Fruit fly (Drosophila melanogaster) whole organism, embryonic: Measurements from ENCODE around the gene alphaCOP.

Experiments used
- Bgb ChIP-seq: fragments of 200-800 bp; sonication (Bioruptor generic); IDR thresholded peaks from 2 replicates; pipeline ENCODE4 v1.3.6; 2022; ENCODE audit warnings: missing biosample characterization, missing genetic modification characterization; ENCODE audit not compliant: partially characterized antibody
- CG10209 ChIP-seq: fragments of 200-800 bp; sonication (Bioruptor generic); optimal IDR thresholded peaks from 3 replicates; lab custom pipeline; 2017; ENCODE audit warnings: missing biosample characterization, mild to moderate bottlenecking, missing genetic modification characterization, missing genetic modification reagents
- CG14014 ChIP-seq: fragments of 200-800 bp; sonication (Bioruptor generic); IDR thresholded peaks from 2 replicates; pipeline ENCODE4 v1.3.6; 2022; ENCODE audit warnings: missing biosample characterization, missing genetic modification characterization
- CG15514 ChIP-seq: fragments of 200-800 bp; sonication (Bioruptor generic); optimal IDR thresholded peaks from 3 replicates; lab custom pipeline; 2017; ENCODE audit warnings: missing biosample characterization, missing genetic modification characterization, mild to moderate bottlenecking, moderate library complexity, missing genetic modification reagents
- CG1602 ChIP-seq: fragments of 200-800 bp; sonication (Bioruptor generic); optimal IDR thresholded peaks from 3 replicates; lab custom pipeline; 2016; ENCODE audit warnings: missing biosample characterization, missing genetic modification characterization
- CG17612 ChIP-seq: fragments of 200-800 bp; sonication (Bioruptor generic); IDR thresholded peaks from 2 replicates; pipeline ENCODE4 v1.3.6; 2022; ENCODE audit warnings: missing biosample characterization, missing genetic modification characterization
- CG17829 ChIP-seq: fragments of 200-800 bp; optimal IDR thresholded peaks from 2 replicates; lab custom pipeline; 2019; ENCODE audit warnings: missing biosample characterization, mild to moderate bottlenecking, missing genetic modification characterization, moderate library complexity
- CG18599 ChIP-seq: fragments of 200-800 bp; sonication (Bioruptor generic); optimal IDR thresholded peaks from 3 replicates; lab custom pipeline; 2017; ENCODE audit warnings: missing biosample characterization, missing genetic modification characterization, mild to moderate bottlenecking, moderate library complexity, missing genetic modification reagents
- CG30403 ChIP-seq: fragments of 200-800 bp; sonication (Bioruptor generic); optimal IDR thresholded peaks from 3 replicates; lab custom pipeline; 2016; ENCODE audit warnings: missing biosample characterization, missing genetic modification characterization
- CG32772 ChIP-seq: fragments of 200-800 bp; sonication (Bioruptor generic); IDR thresholded peaks from 2 replicates; pipeline ENCODE4 v1.3.6; 2022; ENCODE audit warnings: missing biosample characterization, missing genetic modification characterization
- CG4707 ChIP-seq: fragments of 200-800 bp; sonication (Bioruptor generic); optimal IDR thresholded peaks from 2 replicates; lab custom pipeline; 2018; ENCODE audit warnings: missing biosample characterization, mild to moderate bottlenecking, missing genetic modification characterization, moderate library complexity
- CG5953 ChIP-seq: fragments of 200-800 bp; sonication (Bioruptor generic); IDR thresholded peaks from 2 replicates; pipeline ENCODE4 v1.3.6; 2022; ENCODE audit warnings: missing biosample characterization, missing genetic modification characterization
- CG6254 ChIP-seq: fragments of 200-800 bp; sonication (Bioruptor generic); optimal IDR thresholded peaks from 3 replicates; lab custom pipeline; 2017; ENCODE audit warnings: mild to moderate bottlenecking, missing biosample characterization, missing genetic modification reagents, missing genetic modification characterization
- CG6654 ChIP-seq: fragments of 200-800 bp; sonication (Bioruptor generic); optimal IDR thresholded peaks from 2 replicates; lab custom pipeline; 2017; ENCODE audit warnings: missing biosample characterization, mild to moderate bottlenecking, missing genetic modification characterization
- CG6689 ChIP-seq: fragments of 200-800 bp; sonication (Bioruptor generic); IDR thresholded peaks from 2 replicates; pipeline ENCODE4 v1.3.6; 2022; ENCODE audit warnings: missing biosample characterization, missing genetic modification characterization
- CG7556 ChIP-seq: fragments of 200-800 bp; sonication (Bioruptor generic); optimal IDR thresholded peaks from 2 replicates; lab custom pipeline; 2017; ENCODE audit warnings: missing biosample characterization, mild to moderate bottlenecking, missing genetic modification characterization
- CG7786 ChIP-seq: fragments of 200-800 bp; sonication (Bioruptor generic); optimal IDR thresholded peaks from 2 replicates; lab custom pipeline; 2016; ENCODE audit warnings: missing biosample characterization, missing genetic modification characterization
- CG8290 ChIP-seq, 3 experiments: fragments of 200-800 bp; sonication (Bioruptor generic); optimal IDR thresholded peaks; 2 replicates each; lab custom pipeline; 2016 to 2019; ENCODE audit warnings: missing biosample characterization in 3 of 3, missing genetic modification characterization in 3 of 3, mild to moderate bottlenecking in 2 of 3, moderate library complexity in 1 of 3
- CG9932 ChIP-seq: fragments of 200-800 bp; sonication (Bioruptor generic); IDR thresholded peaks from 2 replicates; pipeline ENCODE4 v1.3.6; 2022; ENCODE audit warnings: missing biosample characterization, missing genetic modification characterization
- CoRest ChIP-seq: fragments of 200-800 bp; sonication (Bioruptor generic); optimal IDR thresholded peaks from 3 replicates; lab custom pipeline; 2018; ENCODE audit warnings: missing biosample characterization, mild to moderate bottlenecking, missing genetic modification characterization, moderate library complexity
- D19B ChIP-seq: fragments of 200-800 bp; sonication (Bioruptor generic); optimal IDR thresholded peaks from 2 replicates; lab custom pipeline; 2017; ENCODE audit warnings: missing biosample characterization, mild to moderate bottlenecking, missing genetic modification characterization
- Deaf1 ChIP-seq: fragments of 200-800 bp; optimal IDR thresholded peaks from 3 replicates; lab custom pipeline; 2019; ENCODE audit warnings: missing biosample characterization, mild to moderate bottlenecking, missing genetic modification characterization, moderate library complexity
- Dip3 ChIP-seq: fragments of 200-800 bp; sonication (Bioruptor generic); optimal IDR thresholded peaks from 3 replicates; lab custom pipeline; 2016; ENCODE audit warnings: missing biosample characterization, missing genetic modification characterization
- HHEX ChIP-seq: fragments of 200-800 bp; sonication (Bioruptor generic); optimal IDR thresholded peaks from 3 replicates; lab custom pipeline; 2017; ENCODE audit warnings: missing biosample characterization, mild to moderate bottlenecking, missing genetic modification characterization, missing genetic modification reagents
- HLH3B ChIP-seq: fragments of 200-800 bp; sonication (Bioruptor generic); IDR thresholded peaks from 2 replicates; pipeline ENCODE4 v1.3.6; 2022; ENCODE audit warnings: missing biosample characterization, missing genetic modification characterization
- Hmr ChIP-seq: fragments of 200-800 bp; sonication (Bioruptor generic); optimal IDR thresholded peaks from 3 replicates; lab custom pipeline; 2017; ENCODE audit warnings: mild to moderate bottlenecking, missing biosample characterization, missing genetic modification reagents, missing genetic modification characterization
- Hr51 ChIP-seq, 2 experiments: fragments of 200-800 bp; sonication (Bioruptor generic); optimal IDR thresholded peaks; 2 replicates in 1 of 2; 3 replicates in 1 of 2; lab custom pipeline; 2016 to 2018; ENCODE audit warnings: missing biosample characterization in 2 of 2, missing genetic modification characterization in 2 of 2, mild to moderate bottlenecking in 1 of 2, moderate library complexity in 1 of 2
- NK7.1 ChIP-seq: fragments of 200-800 bp; sonication (Bioruptor generic); optimal IDR thresholded peaks from 3 replicates; lab custom pipeline; 2016; ENCODE audit warnings: missing biosample characterization, missing genetic modification characterization
- Taf1 ChIP-seq: fragments of 200-800 bp; sonication (Bioruptor generic); IDR thresholded peaks from 2 replicates; pipeline ENCODE4 v1.3.6; 2022; ENCODE audit warnings: missing biosample characterization, missing genetic modification characterization
- ap ChIP-seq: fragments of 200-800 bp; sonication (Bioruptor generic); IDR thresholded peaks from 2 replicates; pipeline ENCODE4 v1.3.6; 2022; ENCODE audit warnings: missing biosample characterization, missing genetic modification characterization
- ci ChIP-seq: fragments of 200-800 bp; sonication (Bioruptor generic); IDR thresholded peaks from 3 replicates; pipeline ENCODE4 v1.3.6; 2022; ENCODE audit warnings: missing biosample characterization, missing genetic modification characterization
- dpn ChIP-seq, 2 experiments: fragments of 200-800 bp; sonication (Bioruptor generic); optimal IDR thresholded peaks; 3 replicates each; lab custom pipeline; 2016; ENCODE audit warnings: missing biosample characterization in 2 of 2, missing genetic modification characterization in 2 of 2
- ems ChIP-seq: fragments of 200-800 bp; sonication (Bioruptor generic); optimal IDR thresholded peaks from 3 replicates; lab custom pipeline; 2016; ENCODE audit warnings: missing biosample characterization, missing genetic modification characterization
- esg ChIP-seq: fragments of 200-800 bp; sonication (Bioruptor generic); conservative IDR thresholded peaks from 2 replicates; pipeline ENCODE4 v1.3.6; 2022; ENCODE audit warnings: missing biosample characterization, missing genetic modification characterization
- ewg ChIP-seq: fragments of 200-800 bp; sonication (Bioruptor generic); optimal IDR thresholded peaks from 3 replicates; lab custom pipeline; 2017; ENCODE audit warnings: mild to moderate bottlenecking, missing biosample characterization, missing genetic modification reagents, missing genetic modification characterization
- grau ChIP-seq: fragments of 200-800 bp; optimal IDR thresholded peaks from 3 replicates; lab custom pipeline; 2019; ENCODE audit warnings: missing biosample characterization, mild to moderate bottlenecking, missing genetic modification characterization, moderate library complexity
- ken ChIP-seq: fragments of 200-800 bp; sonication (Bioruptor generic); IDR thresholded peaks from 3 replicates; pipeline ENCODE4 v1.3.6; 2022; ENCODE audit warnings: missing biosample characterization, missing genetic modification characterization
- lmd ChIP-seq: fragments of 200-800 bp; sonication (Bioruptor generic); IDR thresholded peaks from 2 replicates; pipeline ENCODE4 v1.3.6; 2022; ENCODE audit warnings: missing biosample characterization, missing genetic modification characterization
- pho ChIP-seq: fragments of 200-800 bp; sonication (Bioruptor generic); optimal IDR thresholded peaks from 2 replicates; lab custom pipeline; 2016; ENCODE audit warnings: missing biosample characterization, missing genetic modification characterization
- pzg ChIP-seq: fragments of 200-800 bp; sonication (Bioruptor generic); optimal IDR thresholded peaks from 3 replicates; lab custom pipeline; 2018; ENCODE audit warnings: missing biosample characterization, mild to moderate bottlenecking, missing genetic modification characterization, moderate library complexity
- repo ChIP-seq: fragments of 200-800 bp; sonication (Bioruptor generic); optimal IDR thresholded peaks from 2 replicates; lab custom pipeline; 2016; ENCODE audit warnings: missing biosample characterization, missing genetic modification characterization
- row ChIP-seq: fragments of 200-800 bp; sonication (Bioruptor generic); IDR thresholded peaks from 3 replicates; pipeline ENCODE4 v1.3.6; 2022; ENCODE audit warnings: missing biosample characterization, missing genetic modification characterization
- scrt ChIP-seq: fragments of 200-800 bp; sonication (Bioruptor generic); optimal IDR thresholded peaks from 2 replicates; lab custom pipeline; 2018; ENCODE audit warnings: missing biosample characterization, mild to moderate bottlenecking, missing genetic modification characterization, moderate library complexity
- slbo ChIP-seq: fragments of 200-800 bp; sonication (Bioruptor generic); IDR thresholded peaks from 2 replicates; pipeline ENCODE4 v1.3.6; 2022; ENCODE audit warnings: missing biosample characterization, missing genetic modification characterization
- so ChIP-seq: fragments of 200-800 bp; sonication (Bioruptor generic); IDR thresholded peaks from 3 replicates; pipeline ENCODE4 v1.3.6; 2022; ENCODE audit warnings: missing biosample characterization, missing genetic modification characterization
- stc ChIP-seq: fragments of 200-800 bp; sonication (Bioruptor generic); IDR thresholded peaks from 2 replicates; pipeline ENCODE4 v1.3.6; 2022; ENCODE audit warnings: missing biosample characterization, missing genetic modification characterization
- vvl ChIP-seq: fragments of 200-800 bp; sonication (Bioruptor generic); IDR thresholded peaks from 2 replicates; pipeline ENCODE4 v1.3.6; 2022; ENCODE audit warnings: missing biosample characterization, missing genetic modification characterization
- zen2 ChIP-seq: fragments of 200-800 bp; sonication (Bioruptor generic); IDR thresholded peaks from 3 replicates; pipeline ENCODE4 v1.3.6; 2022; ENCODE audit warnings: missing biosample characterization, missing genetic modification characterization; ENCODE audit not compliant: partially characterized antibody

The alphaCOP gene

DNA sequence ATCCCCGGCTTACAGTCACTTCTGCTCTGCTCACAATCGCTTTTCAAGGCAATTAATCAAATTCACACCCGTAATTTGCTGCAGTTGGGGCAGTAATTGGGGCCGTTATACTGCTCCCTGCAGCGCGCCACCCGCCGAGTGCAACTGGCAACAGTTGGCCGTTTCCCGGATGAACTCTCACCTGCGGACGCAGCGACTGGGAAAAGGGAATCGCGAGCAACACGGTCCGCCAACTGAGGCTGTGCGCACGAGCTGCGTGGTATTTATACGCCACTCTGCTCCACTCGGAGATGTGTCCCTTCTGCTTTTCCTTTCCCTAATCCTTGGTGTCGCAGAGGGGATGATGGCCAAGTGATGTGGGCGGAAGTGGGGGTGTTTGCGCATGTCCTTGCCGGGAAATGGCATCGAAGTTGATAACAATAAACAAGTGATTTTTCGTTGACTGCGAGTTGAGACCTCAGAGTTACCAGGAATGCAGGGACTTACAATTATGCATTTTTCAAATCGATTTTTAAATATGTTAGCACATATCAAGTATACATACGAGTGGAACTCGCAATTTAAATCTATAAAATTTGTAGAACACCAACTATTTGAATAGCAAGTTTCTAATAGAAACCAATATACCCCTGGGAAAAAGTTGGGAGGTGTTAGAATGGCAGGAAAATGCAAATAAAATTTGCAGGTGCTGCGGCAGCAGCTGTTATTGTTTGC, 15.8 kb downstream of the alphaCOP start, which contains the start of gene GC:
GC (minus strand) TSS at position 238 of the 714 bp plus-strand sequence.
- no peak for TF ChIP-seq CG6654 (GFP tag; lab: Kevin White, UChicago)
- no peak for TF ChIP-seq CG17829 (tag; lab: Kevin White, UChicago)
- TF ChIP-seq repo (GFP tag; lab: Kevin White, UChicago): no peak
- peak; percentile 15 for TF ChIP-seq CG30403
- TF ChIP-seq CG32772 (GFP tag; lab: Robert Waterston, UW): peak; percentile 47; the same call in 1 of the 2 replicates
- TF ChIP-seq CG5953: 0 out of 2 replicates have a peak, but pooled peaks have one; percentile 5
- peak; percentile 5 for TF ChIP-seq CG15514 (GFP tag; lab: Kevin White, UChicago)
- no peak for TF ChIP-seq NK7.1
- TF ChIP-seq CG8290 (GFP tag; optimal IDR thresholded peaks at IDR 0.05; lab: Kevin White, UChicago): no peak
- no peak for TF ChIP-seq CG8290 (tag; optimal IDR thresholded peaks at IDR 0.05; lab: Kevin White, UChicago)
- TF ChIP-seq CG18599 (GFP tag; lab: Kevin White, UChicago): peak; percentile 26
- TF ChIP-seq D19B (GFP tag; lab: Kevin White, UChicago): peak; percentile 60
- peak; percentile 13 for TF ChIP-seq CG7556 (GFP tag; lab: Kevin White, UChicago)
- TF ChIP-seq Hmr: peak; percentile 49
- peak; percentile 34; the same call in 1 of the 2 replicates for TF ChIP-seq HLH3B
- TF ChIP-seq ap (GFP tag; lab: Robert Waterston, UW): no peak
- TF ChIP-seq Taf1: no peak
- TF ChIP-seq ci (GFP tag; lab: Robert Waterston, UW): peak; percentile 39; the same call in 1 of the 3 replicates
- TF ChIP-seq CG10209 (GFP tag; lab: Kevin White, UChicago): peak; percentile 26
- no peak for TF ChIP-seq CG17612 (GFP tag; lab: Robert Waterston, UW)
- TF ChIP-seq esg (GFP tag; lab: Robert Waterston, UW): peak; percentile 32; the same call in 1 of the 2 replicates
- TF ChIP-seq Deaf1: peak; percentile 40
- 0 out of 3 replicates have a peak, but pooled peaks have one; percentile 25 for TF ChIP-seq zen2 (GFP tag; lab: Robert Waterston, UW)
- TF ChIP-seq stc (GFP tag; lab: Robert Waterston, UW): peak; percentile 47
- peak in 1 of 2 experiments; percentile 15 for TF ChIP-seq Hr51 (GFP tag; optimal IDR thresholded peaks at IDR 0.05; lab: Kevin White, UChicago)
- TF ChIP-seq pzg (GFP tag; lab: Kevin White, UChicago): peak; percentile 4
- TF ChIP-seq ems: no peak
- peak; percentile 46; the same call in 1 of the 2 replicates for TF ChIP-seq vvl
- TF ChIP-seq CG14014 (GFP tag; lab: Robert Waterston, UW): 0 out of 2 replicates have a peak, but pooled peaks have one; percentile 13
- 0 out of 3 replicates have a peak, but pooled peaks have one; percentile 22 for TF ChIP-seq ken
- peak; percentile 16 for TF ChIP-seq CG7786 (GFP tag; lab: Kevin White, UChicago)
- no peak for TF ChIP-seq CG6254
- TF ChIP-seq row (GFP tag; lab: Robert Waterston, UW): peak; percentile 75
- TF ChIP-seq CG9932 (GFP tag; lab: Robert Waterston, UW): peak; percentile 53
- peak in 1 of 2 experiments; percentile 16 for TF ChIP-seq dpn (GFP tag; optimal IDR thresholded peaks at IDR 0.05; lab: Kevin White, UChicago)
- no peak for TF ChIP-seq lmd
- TF ChIP-seq grau (tag; lab: Kevin White, UChicago): peak; percentile 26
- TF ChIP-seq slbo: peak; percentile 56
- no peak for TF ChIP-seq CG4707 (GFP tag; lab: Kevin White, UChicago)
- TF ChIP-seq pho (GFP tag; lab: Kevin White, UChicago): peak; percentile 16
- peak; percentile 97 for TF ChIP-seq scrt (GFP tag; lab: Kevin White, UChicago)
- no peak for TF ChIP-seq CG1602 (GFP tag; lab: Kevin White, UChicago)
- peak; percentile 37; the same call in 1 of the 2 replicates for TF ChIP-seq Bgb (GFP tag; lab: Robert Waterston, UW)
- TF ChIP-seq so (GFP tag; lab: Robert Waterston, UW): no peak
- peak; percentile 5 for TF ChIP-seq CoRest (tag; lab: Kevin White, UChicago)
- TF ChIP-seq ewg (GFP tag; lab: Kevin White, UChicago): peak; percentile 89
- TF ChIP-seq Dip3 (GFP tag; lab: Kevin White, UChicago): peak; percentile 4
- TF ChIP-seq HHEX (GFP tag; lab: Kevin White, UChicago): no peak
- peak; percentile 32; the same call in 1 of the 2 replicates for TF ChIP-seq CG6689
